Worm (Caenorhabditis elegans) whole organism, late embryonic: ENCODE data around the gene C14A4.8.

Source experiments
- F13H6.1 ChIP-seq: sonication (generic microtip); optimal IDR thresholded peaks from 2 replicates; lab custom pipeline; 2016; ENCODE audit warnings: missing genetic modification characterization, missing compliant biosample characterization
- K02D7.2 ChIP-seq: sonication (generic microtip); optimal IDR thresholded peaks from 2 replicates; lab custom pipeline; 2017; ENCODE audit warnings: mild to moderate bottlenecking, missing genetic modification characterization, missing compliant biosample characterization
- T23F11.4 ChIP-seq: fragments of 200-800 bp; sonication (Bioruptor generic); optimal IDR thresholded peaks from 2 replicates; lab custom pipeline; 2018; ENCODE audit warnings: mild to moderate bottlenecking, missing genetic modification characterization, missing compliant biosample characterization
- Y22D7AL.16 ChIP-seq: sonication (generic microtip); optimal IDR thresholded peaks from 2 replicates; lab custom pipeline; 2016; ENCODE audit warnings: missing genetic modification characterization, missing compliant biosample characterization
- ama-1 ChIP-seq: fragments of 150-350 bp; optimal IDR thresholded peaks from 2 replicates; lab custom pipeline; 2014
- ceh-14 ChIP-seq: sonication (generic microtip); optimal IDR thresholded peaks from 2 replicates; lab custom pipeline; 2016; ENCODE audit warnings: missing genotype, missing genetic modification characterization, missing compliant biosample characterization
- ceh-18 ChIP-seq: sonication (generic microtip); optimal IDR thresholded peaks from 2 replicates; lab custom pipeline; 2016; ENCODE audit warnings: missing genetic modification characterization, missing compliant biosample characterization
- ceh-24 ChIP-seq: sonication (generic microtip); optimal IDR thresholded peaks from 2 replicates; lab custom pipeline; 2016; ENCODE audit warnings: mild to moderate bottlenecking, missing genetic modification characterization, missing compliant biosample characterization
- ceh-30 ChIP-seq: fragments of 150-350 bp; optimal IDR thresholded peaks from 2 replicates; lab custom pipeline; 2014; ENCODE audit warnings: missing biosample characterization, missing genetic modification characterization
- ceh-34 ChIP-seq: sonication (generic microtip); optimal IDR thresholded peaks from 2 replicates; lab custom pipeline; 2016; ENCODE audit warnings: mild to moderate bottlenecking, missing genetic modification characterization, missing compliant biosample characterization
- ceh-45 ChIP-seq: fragments of 200-800 bp; sonication (Bioruptor generic); IDR thresholded peaks from 2 replicates; pipeline ENCODE4 v1.3.6; 2022; ENCODE audit warnings: missing genetic modification reagents, missing genetic modification characterization, missing compliant biosample characterization
- che-1 ChIP-seq: sonication (generic microtip); optimal IDR thresholded peaks from 2 replicates; lab custom pipeline; 2016; ENCODE audit warnings: mild to moderate bottlenecking, missing genetic modification characterization, missing compliant biosample characterization
- dmd-4 ChIP-seq: sonication (generic microtip); optimal IDR thresholded peaks from 2 replicates; lab custom pipeline; 2016; ENCODE audit warnings: borderline replicate concordance, missing genetic modification characterization, missing compliant biosample characterization
- dve-1 ChIP-seq: sonication (generic microtip); optimal IDR thresholded peaks from 2 replicates; lab custom pipeline; 2017; ENCODE audit warnings: antibody characterized with exemption, mild to moderate bottlenecking, missing genetic modification characterization, missing compliant biosample characterization
- elt-2 ChIP-seq: sonication (generic microtip); optimal IDR thresholded peaks from 2 replicates; lab custom pipeline; 2016; ENCODE audit warnings: missing genetic modification reagents, missing genetic modification characterization, missing compliant biosample characterization
- elt-4 ChIP-seq: sonication (generic microtip); optimal IDR thresholded peaks from 2 replicates; lab custom pipeline; 2016; ENCODE audit warnings: missing genetic modification characterization, missing compliant biosample characterization
- fax-1 ChIP-seq: sonication (generic microtip); optimal IDR thresholded peaks from 2 replicates; lab custom pipeline; 2016; ENCODE audit warnings: missing genotype, missing genetic modification characterization, missing compliant biosample characterization
- hlh-15 ChIP-seq: sonication (generic microtip); optimal IDR thresholded peaks from 2 replicates; lab custom pipeline; 2016; ENCODE audit warnings: missing genetic modification characterization, missing compliant biosample characterization
- hlh-30 ChIP-seq: sonication (generic microtip); optimal IDR thresholded peaks from 2 replicates; lab custom pipeline; 2017; ENCODE audit warnings: antibody characterized with exemption, missing genetic modification characterization, missing compliant biosample characterization; ENCODE audit not compliant: insufficient read depth
- hlh-8 ChIP-seq: sonication (generic microtip); optimal IDR thresholded peaks from 2 replicates; lab custom pipeline; 2016; ENCODE audit warnings: missing genotype, missing genetic modification characterization, missing compliant biosample characterization
- madf-2 ChIP-seq: sonication (generic microtip); optimal IDR thresholded peaks from 2 replicates; lab custom pipeline; 2017; ENCODE audit warnings: missing genetic modification characterization, missing compliant biosample characterization
- nfya-1 ChIP-seq: sonication (generic microtip); optimal IDR thresholded peaks from 2 replicates; lab custom pipeline; 2017; ENCODE audit warnings: missing genetic modification characterization, mild to moderate bottlenecking, missing compliant biosample characterization, antibody characterized with exemption, moderate library complexity
- pha-2 ChIP-seq: sonication (generic microtip); optimal IDR thresholded peaks from 2 replicates; lab custom pipeline; 2017; ENCODE audit warnings: mild to moderate bottlenecking, missing genetic modification characterization, missing compliant biosample characterization
- pros-1 ChIP-seq: fragments of 150-350 bp; optimal IDR thresholded peaks from 2 replicates; lab custom pipeline; 2014; ENCODE audit warnings: missing biosample characterization, missing genetic modification reagents, missing genetic modification characterization
- ref-2 ChIP-seq: sonication (generic microtip); optimal IDR thresholded peaks from 2 replicates; lab custom pipeline; 2016; ENCODE audit warnings: missing genetic modification characterization, missing compliant biosample characterization
- rnt-1 ChIP-seq: sonication (generic microtip); optimal IDR thresholded peaks from 2 replicates; lab custom pipeline; 2016; ENCODE audit warnings: missing genetic modification characterization, missing compliant biosample characterization
- sox-2 ChIP-seq: fragments of 200-800 bp; sonication (Bioruptor generic); IDR thresholded peaks from 2 replicates; pipeline ENCODE4 v1.3.6; 2022; ENCODE audit warnings: missing genetic modification reagents, missing genetic modification characterization, missing compliant biosample characterization
- tbx-2 ChIP-seq: sonication (generic microtip); optimal IDR thresholded peaks from 2 replicates; lab custom pipeline; 2016; ENCODE audit warnings: missing genetic modification characterization, missing compliant biosample characterization
- ttx-3 ChIP-seq: sonication (generic microtip); optimal IDR thresholded peaks from 2 replicates; lab custom pipeline; 2016; ENCODE audit warnings: missing genetic modification reagents, missing genetic modification characterization, missing compliant biosample characterization
- unc-42 ChIP-seq: sonication (generic microtip); optimal IDR thresholded peaks from 2 replicates; lab custom pipeline; 2016; ENCODE audit warnings: missing genotype, missing genetic modification characterization, missing compliant biosample characterization
- unc-55 ChIP-seq: sonication (generic microtip); optimal IDR thresholded peaks from 2 replicates; lab custom pipeline; 2017; ENCODE audit warnings: missing biosample characterization, missing genetic modification reagents, missing genetic modification characterization
- unc-86 ChIP-seq: sonication (generic microtip); optimal IDR thresholded peaks from 2 replicates; lab custom pipeline; 2016; ENCODE audit warnings: missing genetic modification characterization, missing compliant biosample characterization

C14A4.8 gene

ce11 chrII:10558962-10559415, 39.0 kb downstream of the C14A4.8 start:
- TF ChIP-seq ceh-24 (tag; lab: Kevin White, UChicago), result no peak
- peak; percentile 11 for TF ChIP-seq tbx-2 (tag; lab: Kevin White, UChicago)
- TF ChIP-seq unc-42, result peak; percentile 49
- TF ChIP-seq ceh-34 (tag; lab: Kevin White, UChicago), result no peak
- no peak for TF ChIP-seq ceh-45 (GFP tag; lab: Robert Waterston, UW)
- TF ChIP-seq T23F11.4, result no peak
- peak; percentile 17 for TF ChIP-seq ceh-18 (tag; lab: Kevin White, UChicago)
- TF ChIP-seq nfya-1, result peak; percentile 24
- TF ChIP-seq ref-2 (tag; lab: Kevin White, UChicago), result peak; percentile 34
- TF ChIP-seq ama-1 (lab: Kevin White, UChicago), result no peak
- TF ChIP-seq hlh-30 (tag; lab: Kevin White, UChicago), result peak; percentile 85

- no peak for TF ChIP-seq sox-2 (GFP tag; lab: Robert Waterston, UW)
- peak; percentile 50 for TF ChIP-seq hlh-30 (tag; lab: Kevin White, UChicago)
- TF ChIP-seq, all 69 proteins: peak for 1
Measured at ce11 chrII:10558345-10558744, 39.6 kb downstream of the C14A4.8 start.

ce11 chrII:10557206-10557574, 40.7 kb downstream of the C14A4.8 start:
- TF ChIP-seq Y22D7AL.16 (no peak), hlh-15 (no peak), elt-4 (tag; lab: Kevin White, UChicago) (no peak), che-1 (tag; lab: Kevin White, UChicago) (no peak), hlh-30 (tag; lab: Kevin White, UChicago) (peak; percentile 43)

- TF ChIP-seq elt-2 (tag; lab: Kevin White, UChicago) (peak; percentile 25), pha-2 (tag; lab: Kevin White, UChicago) (no peak)
Measured at ce11 chrII:10556550-10557205, 41.3 kb downstream of the C14A4.8 start.

- TF ChIP-seq ceh-18 (tag; lab: Kevin White, UChicago) (peak; percentile 55), rnt-1 (tag; lab: Kevin White, UChicago) (no peak), nfya-1 (peak; percentile 4), elt-4 (tag; lab: Kevin White, UChicago) (no peak), tbx-2 (tag; lab: Kevin White, UChicago) (peak; percentile 43), ref-2 (tag; lab: Kevin White, UChicago) (peak; percentile 12), unc-55 (GFP tag; lab: Kevin White, UChicago) (peak; percentile 92)
- TF ChIP-seq, all 69 proteins: peak for 5
Measured at ce11 chrII:10555484-10556075, 42.4 kb downstream of the C14A4.8 start.

- TF ChIP-seq fax-1 (tag; lab: Kevin White, UChicago) (no peak), ttx-3 (no peak), pros-1 (tag; lab: Kevin White, UChicago) (no peak), unc-55 (GFP tag; lab: Kevin White, UChicago) (no peak), F13H6.1 (tag; lab: Kevin White, UChicago) (no peak), ceh-14 (tag; lab: Kevin White, UChicago) (no peak), ceh-30 (tag; lab: Kevin White, UChicago) (no peak), dve-1 (tag; lab: Kevin White, UChicago) (no peak), madf-2 (no peak), hlh-15 (no peak)
Measured at ce11 chrII:10554972-10555371, 43.0 kb downstream of the C14A4.8 start, which contains the start of gene mnk-1. Gene mnk-1, minus strand, starts transcription at chrII:10555044.

ce11 chrII:10554046-10554399, 43.9 kb downstream of the C14A4.8 start:
- peak; percentile 10 for TF ChIP-seq unc-55 (GFP tag; lab: Kevin White, UChicago)
- TF ChIP-seq hlh-8 (tag; lab: Kevin White, UChicago), result no peak
- no peak for TF ChIP-seq unc-86 (tag; lab: Kevin White, UChicago)
- TF ChIP-seq dmd-4, result no peak
- TF ChIP-seq K02D7.2 (tag; lab: Kevin White, UChicago), result no peak
- peak; percentile 64 for TF ChIP-seq hlh-30 (tag; lab: Kevin White, UChicago)
